Fruit fly (Drosophila melanogaster): Measurements from ENCODE around the gene CG12278.

The CG12278 gene

dm6 chr3R:21001123-21001522 is 42.7 kb upstream of the CG12278 start (continued):
- TF ChIP-seq CG4328 (GFP tag; optimal IDR thresholded peaks at IDR 0.05) (no peak), sug (tag; optimal IDR thresholded peaks at IDR 0.05) (no peak), hkb (optimal IDR thresholded peaks at IDR 0.05) (no peak), hkb (GFP tag; IDR thresholded peaks at IDR 0.05) (no peak), HLH3B (GFP tag; IDR thresholded peaks at IDR 0.05) (no peak), CG1233 (GFP tag; optimal IDR thresholded peaks at IDR 0.05) (peak; percentile 34), chinmo (GFP tag; IDR thresholded peaks at IDR 0.05; ENCODE audit: partially characterized antibody) (no peak), abd-A (tag; optimal IDR thresholded peaks at IDR 0.05) (no peak), grn (GFP tag; optimal IDR thresholded peaks at IDR 0.05) (peak; percentile 25), NfI (GFP tag; optimal IDR thresholded peaks at IDR 0.05) (no peak), CG8290 (GFP tag; optimal IDR thresholded peaks at IDR 0.05) (no peak), CG8290 (tag; optimal IDR thresholded peaks at IDR 0.05) (no peak), tna (GFP tag; IDR thresholded peaks at IDR 0.05; ENCODE audit: partially characterized antibody) (no peak), CG30403 (GFP tag; optimal IDR thresholded peaks at IDR 0.05) (no peak), disco-r (GFP tag; optimal IDR thresholded peaks at IDR 0.05) (no peak), CG4404 (GFP tag; IDR thresholded peaks at IDR 0.05) (no peak), fd64A (GFP tag; optimal IDR thresholded peaks at IDR 0.05) (no peak), az2 (GFP tag; optimal IDR thresholded peaks at IDR 0.05) (no peak), lab (GFP tag; optimal IDR thresholded peaks at IDR 0.05) (peak; percentile 15), Camta (GFP tag; optimal IDR thresholded peaks at IDR 0.05) (no peak), CG4282 (GFP tag; optimal IDR thresholded peaks at IDR 0.05) (no peak), scrt (GFP tag; optimal IDR thresholded peaks at IDR 0.05) (no peak), sd (tag; optimal IDR thresholded peaks at IDR 0.05) (no peak), repo (GFP tag; optimal IDR thresholded peaks at IDR 0.05) (no peak), Six4 (GFP tag; optimal IDR thresholded peaks at IDR 0.05) (no peak), CG32532 (GFP tag; IDR thresholded peaks at IDR 0.05) (no peak), jing (GFP tag; optimal IDR thresholded peaks at IDR 0.05) (no peak), CG8944 (GFP tag; optimal IDR thresholded peaks at IDR 0.05) (no peak), CG15269 (tag; optimal IDR thresholded peaks at IDR 0.05) (no peak)

- peak; percentile 78 for TF ChIP-seq exex (tag; optimal IDR thresholded peaks at IDR 0.05)
- TF ChIP-seq sd (tag; optimal IDR thresholded peaks at IDR 0.05) = peak; percentile 2
- no peak for TF ChIP-seq pfk (GFP tag; optimal IDR thresholded peaks at IDR 0.05)
- TF ChIP-seq grn (GFP tag; optimal IDR thresholded peaks at IDR 0.05) = peak; percentile 43
- TF ChIP-seq sug (tag; optimal IDR thresholded peaks at IDR 0.05) = peak; percentile 54
- TF ChIP-seq ase (GFP tag; IDR thresholded peaks at IDR 0.05) = no peak
- TF ChIP-seq cwo (GFP tag; optimal IDR thresholded peaks at IDR 0.05) = peak; percentile 89
- peak; percentile 2 for TF ChIP-seq CG3281 (GFP tag; optimal IDR thresholded peaks at IDR 0.05)
- TF ChIP-seq chinmo (GFP tag; IDR thresholded peaks at IDR 0.05; ENCODE audit: partially characterized antibody) = 0 out of 4 replicates have a peak, but pooled peaks have one; percentile 33
- no peak for TF ChIP-seq Ravus (GFP tag; IDR thresholded peaks at IDR 0.05)
Observed at dm6 chr3R:21006967-21007366, 36.9 kb upstream of the CG12278 start, which contains the start of gene Alp5. TSS of gene Alp5 (minus strand) at chr3R:21006990.

dm6 chr3R:21013780-21014179 is 30.1 kb upstream of the CG12278 start:
- peak; percentile 93 for TF ChIP-seq stwl (tag; optimal IDR thresholded peaks at IDR 0.05)
- no peak for TF ChIP-seq CG10431 (GFP tag; optimal IDR thresholded peaks at IDR 0.05)
- peak; percentile 50 for TF ChIP-seq Med (GFP tag)
- peak; percentile 73 for TF ChIP-seq CG14710 (tag; optimal IDR thresholded peaks at IDR 0.05)
